Worm (Caenorhabditis elegans): Measurements from ENCODE around the gene Y73F8A.32.
A peak's percentile ranks its signal among the peaks of the same experiment; 100 is the strongest.

Gene Y73F8A.32

ce11 chrIV:15561223-15561656, 40.0 kb upstream of the Y73F8A.32 start (continued):
- TF ChIP-seq php-3 (GFP tag; IDR thresholded peaks at IDR 0.05) (no peak), nhr-111 (GFP tag; optimal IDR thresholded peaks at IDR 0.05) (no peak), dmd-6 (GFP tag; IDR thresholded peaks at IDR 0.05) (no peak), ctbp-1 (GFP tag; IDR thresholded peaks at IDR 0.05) (no peak), hlh-30 (tag; optimal IDR thresholded peaks at IDR 0.05; ENCODE audit: insufficient read depth) (no peak), set-16 (GFP tag; IDR thresholded peaks at IDR 0.05) (no peak), mdl-1 (tag; optimal IDR thresholded peaks at IDR 0.05) (no peak), dmd-8 (GFP tag; IDR thresholded peaks at IDR 0.05) (no peak), madf-9 (GFP tag; conservative IDR thresholded peaks at IDR 0.05) (no peak), attf-4 (tag; optimal IDR thresholded peaks at IDR 0.05) (no peak), D1046.2 (GFP tag; IDR thresholded peaks at IDR 0.05) (no peak), F26F4.8 (GFP tag; conservative IDR thresholded peaks at IDR 0.05) (no peak), mes-2 (tag; optimal IDR thresholded peaks at IDR 0.05; ENCODE audit: poor library complexity, severe bottlenecking) (no peak), pqm-1 (tag; optimal IDR thresholded peaks at IDR 0.05) (no peak), dpl-1 (GFP tag; optimal IDR thresholded peaks at IDR 0.05) (no peak), daf-16 (GFP tag; optimal IDR thresholded peaks at IDR 0.05) (no peak), daf-16 (tag; optimal IDR thresholded peaks at IDR 0.05) (no peak), lir-3 (tag; optimal IDR thresholded peaks at IDR 0.05) (no peak), F49E8.2 (tag; optimal IDR thresholded peaks at IDR 0.05; ENCODE audit: borderline replicate concordance) (no peak), ama-1 (optimal IDR thresholded peaks at IDR 0.05) (no peak), jun-1 (tag; optimal IDR thresholded peaks at IDR 0.05) (no peak), snpc-4 (tag; optimal IDR thresholded peaks at IDR 0.05) (no peak), mep-1 (tag; optimal IDR thresholded peaks at IDR 0.05) (peak; percentile 65), daf-19 (GFP tag; conservative IDR thresholded peaks at IDR 0.05) (no peak), nhr-102 (tag; optimal IDR thresholded peaks at IDR 0.05) (no peak), sdz-12 (GFP tag; optimal IDR thresholded peaks at IDR 0.05) (no peak), pha-4 (GFP tag; IDR thresholded peaks at IDR 0.05) (no peak), pha-4 (tag; optimal IDR thresholded peaks at IDR 0.05) (no peak), nhr-6 (tag; optimal IDR thresholded peaks at IDR 0.05) (peak; percentile 64), egl-27 (tag; optimal IDR thresholded peaks at IDR 0.05) (no peak), ZK546.5 (tag; optimal IDR thresholded peaks at IDR 0.05) (no peak)

ce11 chrIV:15559065-15559464, 37.8 kb upstream of the Y73F8A.32 start:
- TF ChIP-seq nhr-6 (tag; optimal IDR thresholded peaks at IDR 0.05) (no peak), F37D6.2 (tag; optimal IDR thresholded peaks at IDR 0.05) (no peak), dve-1 (tag; optimal IDR thresholded peaks at IDR 0.05; ENCODE audit: insufficient read depth) (peak; percentile 23), unc-62 (GFP tag; optimal IDR thresholded peaks at IDR 0.05 in 1 of 2) (peak in 1 of 2 experiments; percentile 3), unc-62 (tag; optimal IDR thresholded peaks at IDR 0.05) (no peak), ZK337.2 (GFP tag; IDR thresholded peaks at IDR 0.05) (no peak), madf-5 (GFP tag; IDR thresholded peaks at IDR 0.05) (no peak), F26F4.8 (GFP tag; conservative IDR thresholded peaks at IDR 0.05) (no peak), egl-43 (GFP tag; IDR thresholded peaks at IDR 0.05) (no peak), duxl-1 (tag; optimal IDR thresholded peaks at IDR 0.05; ENCODE audit: poor library complexity) (peak; percentile 40), mdt-29 (GFP tag; IDR thresholded peaks at IDR 0.05) (no peak), nhr-102 (tag; optimal IDR thresholded peaks at IDR 0.05) (no peak), nhr-28 (tag; optimal IDR thresholded peaks at IDR 0.05) (no peak), skn-1 (tag; optimal IDR thresholded peaks at IDR 0.05) (no peak), pqm-1 (tag; optimal IDR thresholded peaks at IDR 0.05) (peak; percentile 41), mxl-3 (GFP tag; optimal IDR thresholded peaks at IDR 0.05) (no peak), lsy-2 (tag; optimal IDR thresholded peaks at IDR 0.05) (peak in 1 of 2 experiments; percentile 28), spr-1 (tag; optimal IDR thresholded peaks at IDR 0.05) (no peak), tra-1 (GFP tag; IDR thresholded peaks at IDR 0.05) (0 out of 2 replicates have a peak, but pooled peaks have one; percentile 29), dpl-1 (GFP tag; optimal IDR thresholded peaks at IDR 0.05) (no peak), R02D3.7 (tag; optimal IDR thresholded peaks at IDR 0.05) (no peak), cey-2 (tag; optimal IDR thresholded peaks at IDR 0.05; ENCODE audit: borderline replicate concordance, insufficient read depth) (no peak), daf-16 (GFP tag; optimal IDR thresholded peaks at IDR 0.05) (no peak), daf-16 (tag; optimal IDR thresholded peaks at IDR 0.05) (peak; percentile 62), rbr-2 (tag; optimal IDR thresholded peaks at IDR 0.05) (no peak), mdl-1 (tag; optimal IDR thresholded peaks at IDR 0.05) (no peak)
